Fruit fly (Drosophila melanogaster) whole organism, wandering third instar larva: ENCODE results near the gene Klp10A.

ENCODE experiments used
- Abd-B ChIP-seq: fragments of >200 bp; optimal IDR thresholded peaks from 2 replicates; lab custom pipeline; 2017; ENCODE audit warnings: missing biosample characterization, missing genetic modification characterization
- CG32264 ChIP-seq: fragments of 200-800 bp; sonication (Bioruptor generic); optimal IDR thresholded peaks from 2 replicates; lab custom pipeline; 2016; ENCODE audit warnings: missing biosample characterization, missing genetic modification characterization
- CG9705 ChIP-seq: fragments of 200-800 bp; sonication (Bioruptor generic); optimal IDR thresholded peaks from 2 replicates; lab custom pipeline; 2018; ENCODE audit warnings: missing biosample characterization, mild to moderate bottlenecking, missing genetic modification characterization
- CrebA ChIP-seq: fragments of 200-800 bp; sonication (Bioruptor generic); optimal IDR thresholded peaks from 2 replicates; lab custom pipeline; 2016; ENCODE audit warnings: missing biosample characterization, mild to moderate bottlenecking, missing genetic modification characterization, borderline replicate concordance
- Dfd ChIP-seq: fragments of >200 bp; optimal IDR thresholded peaks from 2 replicates; lab custom pipeline; 2017; ENCODE audit warnings: missing biosample characterization, missing genetic modification characterization
- GATAd ChIP-seq: sonication (Bioruptor generic); optimal IDR thresholded peaks from 2 replicates; lab custom pipeline; 2016; ENCODE audit warnings: missing biosample characterization, missing genetic modification characterization
- HLH106 ChIP-seq: fragments of 200-800 bp; optimal IDR thresholded peaks from 3 replicates; lab custom pipeline; 2019; ENCODE audit warnings: missing biosample characterization, mild to moderate bottlenecking, missing genetic modification characterization, moderate library complexity
- Hnf4 ChIP-seq: fragments of 200-800 bp; sonication (Bioruptor generic); optimal IDR thresholded peaks from 2 replicates; lab custom pipeline; 2016; ENCODE audit warnings: missing biosample characterization, mild to moderate bottlenecking, missing genetic modification characterization
- Hr78 ChIP-seq: fragments of >200 bp; optimal IDR thresholded peaks from 2 replicates; lab custom pipeline; 2017; ENCODE audit warnings: missing biosample characterization, missing genetic modification characterization
- Hr83 ChIP-seq: fragments of 200-300 bp; sonication (Bioruptor generic); optimal IDR thresholded peaks from 2 replicates; lab custom pipeline; 2016; ENCODE audit warnings: missing biosample characterization, mild to moderate bottlenecking, missing genetic modification characterization, moderate library complexity; ENCODE audit not compliant: poor library complexity, severe bottlenecking
- Jra ChIP-seq: sonication (Bioruptor generic); optimal IDR thresholded peaks from 2 replicates; lab custom pipeline; 2016; ENCODE audit warnings: missing biosample characterization, missing genetic modification characterization
- Mio ChIP-seq: sonication (Bioruptor generic); optimal IDR thresholded peaks from 2 replicates; lab custom pipeline; 2016; ENCODE audit warnings: missing biosample characterization, missing genetic modification characterization
- Myc ChIP-seq: fragments of >200 bp; optimal IDR thresholded peaks from 2 replicates; lab custom pipeline; 2017
- OdsH ChIP-seq: fragments of 200-800 bp; sonication (Bioruptor generic); optimal IDR thresholded peaks from 2 replicates; lab custom pipeline; 2016; ENCODE audit warnings: missing biosample characterization, mild to moderate bottlenecking, missing genetic modification characterization
- Rel ChIP-seq, 2 experiments: fragments of 200-800 bp; sonication (Bioruptor generic) in 1 of 2; optimal IDR thresholded peaks; 2 replicates in 1 of 2; 3 replicates in 1 of 2; lab custom pipeline; 2016 to 2019; ENCODE audit warnings: mild to moderate bottlenecking in 2 of 2, missing biosample characterization in 2 of 2, missing genetic modification characterization in 2 of 2, moderate library complexity in 1 of 2
- Sp1 ChIP-seq: fragments of 200-800 bp; sonication (Bioruptor generic); optimal IDR thresholded peaks from 3 replicates; lab custom pipeline; 2019; ENCODE audit warnings: missing biosample characterization, mild to moderate bottlenecking, missing genetic modification characterization, moderate library complexity
- Vsx2 ChIP-seq: fragments of 200-300, 225-300 bp; sonication (Bioruptor generic); optimal IDR thresholded peaks from 2 replicates; lab custom pipeline; 2018; ENCODE audit warnings: missing biosample characterization, missing genetic modification characterization; ENCODE audit not compliant: partially characterized antibody
- br ChIP-seq: fragments of 200-800 bp; sonication (Bioruptor generic); optimal IDR thresholded peaks from 2 replicates; lab custom pipeline; 2016; ENCODE audit warnings: missing biosample characterization, missing genetic modification characterization
- brk ChIP-seq: fragments of 200-800 bp; sonication (Bioruptor generic); optimal IDR thresholded peaks from 2 replicates; lab custom pipeline; 2016; ENCODE audit warnings: missing biosample characterization, mild to moderate bottlenecking, missing genetic modification characterization
- dmrt93B ChIP-seq: fragments of 200-800 bp; sonication (Bioruptor generic); optimal IDR thresholded peaks from 2 replicates; lab custom pipeline; 2018; ENCODE audit warnings: missing biosample characterization, mild to moderate bottlenecking, missing genetic modification characterization
- dsf ChIP-seq: sonication (Bioruptor generic); optimal IDR thresholded peaks from 2 replicates; lab custom pipeline; 2016; ENCODE audit warnings: missing biosample characterization, missing genetic modification characterization, borderline replicate concordance
- ey ChIP-seq: fragments of 200-800 bp; sonication (Bioruptor generic); optimal IDR thresholded peaks from 2 replicates; lab custom pipeline; 2016; ENCODE audit warnings: missing biosample characterization, missing genetic modification characterization
- foxo ChIP-seq, 2 experiments: fragments of 200-800 bp; sonication (Bioruptor generic); optimal IDR thresholded peaks; 2 replicates in 1 of 2; 3 replicates in 1 of 2; lab custom pipeline; 2016 to 2017; ENCODE audit warnings: missing biosample characterization in 2 of 2, missing genetic modification characterization in 2 of 2
- fru ChIP-seq: fragments of 200-800 bp; sonication (Bioruptor generic); optimal IDR thresholded peaks from 3 replicates; lab custom pipeline; 2016; ENCODE audit warnings: missing biosample characterization, mild to moderate bottlenecking, missing genetic modification characterization
- h ChIP-seq: fragments of 200-800 bp; sonication (Bioruptor generic); optimal IDR thresholded peaks from 3 replicates; lab custom pipeline; 2016; ENCODE audit warnings: missing biosample characterization, mild to moderate bottlenecking, missing genetic modification characterization
- jim ChIP-seq: fragments of 175-275, 200-325 bp; sonication (Bioruptor generic); optimal IDR thresholded peaks from 2 replicates; lab custom pipeline; 2016; ENCODE audit warnings: missing biosample characterization, mild to moderate bottlenecking, missing genetic modification characterization
- lola ChIP-seq: fragments of >200 bp; optimal IDR thresholded peaks from 2 replicates; lab custom pipeline; 2017; ENCODE audit warnings: missing biosample characterization, missing genetic modification characterization
- pan ChIP-seq: fragments of >200 bp; optimal IDR thresholded peaks from 2 replicates; lab custom pipeline; 2017
- psq ChIP-seq: fragments of 200-800 bp; sonication (Bioruptor generic); optimal IDR thresholded peaks from 3 replicates; lab custom pipeline; 2017; ENCODE audit warnings: missing biosample characterization, mild to moderate bottlenecking, missing genetic modification characterization, moderate library complexity
- rgr ChIP-seq: fragments of 200-800 bp; sonication (Bioruptor generic); optimal IDR thresholded peaks from 3 replicates; lab custom pipeline; 2016; ENCODE audit warnings: missing biosample characterization, mild to moderate bottlenecking, missing genetic modification characterization
- sage ChIP-seq: fragments of 200-800 bp; sonication (Bioruptor generic); optimal IDR thresholded peaks from 2 replicates; lab custom pipeline; 2016; ENCODE audit warnings: missing biosample characterization, mild to moderate bottlenecking, missing genetic modification characterization
- tai ChIP-seq: sonication (Bioruptor generic); optimal IDR thresholded peaks from 2 replicates; lab custom pipeline; 2016; ENCODE audit warnings: missing biosample characterization, missing genetic modification characterization
- usp ChIP-seq: fragments of >200 bp; optimal IDR thresholded peaks from 2 replicates; lab custom pipeline; 2017; ENCODE audit warnings: missing biosample characterization, missing genetic modification characterization
- woc ChIP-seq: sonication (Bioruptor generic); optimal IDR thresholded peaks from 2 replicates; lab custom pipeline; 2016; ENCODE audit warnings: missing biosample characterization, mild to moderate bottlenecking, missing genetic modification characterization

The Klp10A gene

DNA sequence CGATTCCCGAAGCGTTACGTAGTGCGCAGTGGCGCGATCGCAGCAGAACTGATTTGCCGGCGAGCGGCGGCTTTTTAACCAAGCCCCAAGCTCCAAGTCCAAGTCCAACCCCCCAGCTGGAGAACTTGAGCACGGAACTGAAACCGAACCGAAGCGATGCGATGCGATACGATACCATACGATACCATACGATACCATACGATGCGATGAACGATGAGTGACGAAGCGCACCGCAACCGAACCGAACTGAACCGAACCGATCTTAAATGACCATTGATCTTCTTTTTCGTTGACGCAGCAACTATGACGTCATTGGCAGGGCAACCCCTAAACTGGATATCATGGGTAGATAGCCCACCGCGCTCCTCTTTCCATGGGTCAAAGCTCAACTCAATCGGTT is 50.7 kb downstream of the Klp10A start, which contains the start of gene sev:
TSS of gene sev (minus strand) at position 50 of the 400 bp plus-strand sequence.
- no peak for TF ChIP-seq rgr
- no peak for TF ChIP-seq psq (GFP tag; lab: Kevin White, UChicago)
- no peak for TF ChIP-seq foxo (GFP tag; optimal IDR thresholded peaks at IDR 0.05; lab: Kevin White, UChicago)
- no peak for TF ChIP-seq tai (GFP tag; lab: Kevin White, UChicago)
- no peak for TF ChIP-seq brk (GFP tag; lab: Kevin White, UChicago)
- no peak for TF ChIP-seq Hnf4 (GFP tag; lab: Kevin White, UChicago)
- no peak for TF ChIP-seq ey (GFP tag; lab: Kevin White, UChicago)
- no peak for TF ChIP-seq h (GFP tag; lab: Kevin White, UChicago)
- no peak for TF ChIP-seq fru
- TF ChIP-seq Myc (lab: Kevin White, UChicago) = no peak
- no peak for TF ChIP-seq Abd-B (GFP tag; lab: Kevin White, UChicago)
- TF ChIP-seq jim (GFP tag; lab: Kevin White, UChicago) = no peak
- TF ChIP-seq Jra (GFP tag; lab: Kevin White, UChicago) = no peak
- no peak for TF ChIP-seq Rel (GFP tag; optimal IDR thresholded peaks at IDR 0.05; lab: Kevin White, UChicago)
- no peak for TF ChIP-seq Rel (tag; optimal IDR thresholded peaks at IDR 0.05; lab: Kevin White, UChicago)
- no peak for TF ChIP-seq OdsH (GFP tag; lab: Kevin White, UChicago)

DNA sequence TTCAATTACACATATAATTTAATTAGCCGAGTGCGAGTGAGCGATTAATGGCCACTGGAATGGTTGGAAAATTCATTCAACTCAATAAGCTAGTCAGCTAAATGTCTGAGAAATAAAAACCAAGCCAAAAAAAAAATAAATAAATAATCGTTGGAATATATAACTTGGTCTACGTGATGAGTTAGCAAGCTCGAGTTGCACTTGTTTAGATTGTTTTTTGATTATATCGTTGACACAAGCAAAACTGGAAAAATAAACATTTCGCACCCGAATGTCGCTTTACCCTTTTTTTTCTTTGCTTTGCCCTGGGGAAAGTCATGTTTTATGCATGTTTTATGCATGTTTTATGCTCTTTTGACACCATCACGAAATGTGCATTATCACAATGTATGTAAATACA is 53.9 kb downstream of the Klp10A start:
- no peak for TF ChIP-seq tai (GFP tag; lab: Kevin White, UChicago)
- no peak for TF ChIP-seq pan (lab: Kevin White, UChicago)
- TF ChIP-seq Vsx2 (GFP tag; lab: Kevin White, UChicago) = no peak
- no peak for TF ChIP-seq Dfd (GFP tag; lab: Kevin White, UChicago)
- TF ChIP-seq Hnf4 (GFP tag; lab: Kevin White, UChicago) = no peak

DNA sequence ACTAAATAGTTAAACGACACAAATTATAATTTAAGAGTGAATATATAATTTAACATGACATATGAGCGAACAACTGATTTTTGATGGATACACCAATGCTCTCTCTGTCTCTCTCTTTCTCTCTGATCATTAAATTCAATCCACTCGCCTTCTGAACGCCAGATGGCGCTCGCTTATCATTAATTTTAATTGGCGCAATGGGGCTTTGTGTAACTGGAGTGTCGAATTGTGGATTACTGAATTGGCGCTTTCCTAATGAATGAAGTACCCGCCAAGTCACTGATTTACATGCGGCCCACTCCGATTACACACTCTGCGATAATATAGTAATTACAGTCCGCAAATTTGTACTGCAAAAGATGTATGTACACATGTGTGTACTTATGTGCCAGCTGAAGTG is 55.1 kb downstream of the Klp10A start:
- TF ChIP-seq OdsH (GFP tag; lab: Kevin White, UChicago) = no peak
- TF ChIP-seq CrebA (GFP tag; lab: Kevin White, UChicago) = no peak
- TF ChIP-seq Hr78 (GFP tag; lab: Kevin White, UChicago) = no peak
- TF ChIP-seq Hnf4 (GFP tag; lab: Kevin White, UChicago) = no peak
- no peak for TF ChIP-seq psq (GFP tag; lab: Kevin White, UChicago)
- no peak for TF ChIP-seq Mio (GFP tag; lab: Kevin White, UChicago)
- no peak for TF ChIP-seq woc (GFP tag; lab: Kevin White, UChicago)
- no peak for TF ChIP-seq foxo (GFP tag; optimal IDR thresholded peaks at IDR 0.05; lab: Kevin White, UChicago)
- no peak for TF ChIP-seq pan (lab: Kevin White, UChicago)
- TF ChIP-seq ey (GFP tag; lab: Kevin White, UChicago) = no peak
- TF ChIP-seq dmrt93B (GFP tag; lab: Kevin White, UChicago) = no peak
- TF ChIP-seq CG9705 (GFP tag; lab: Kevin White, UChicago) = no peak
- no peak for TF ChIP-seq usp (GFP tag; lab: Kevin White, UChicago)
- no peak for TF ChIP-seq jim (GFP tag; lab: Kevin White, UChicago)
- no peak for TF ChIP-seq lola
- TF ChIP-seq dsf (GFP tag; lab: Kevin White, UChicago) = no peak
- no peak for TF ChIP-seq tai (GFP tag; lab: Kevin White, UChicago)
- TF ChIP-seq Vsx2 (GFP tag; lab: Kevin White, UChicago) = no peak
- no peak for TF ChIP-seq CG32264 (GFP tag; lab: Kevin White, UChicago)

DNA sequence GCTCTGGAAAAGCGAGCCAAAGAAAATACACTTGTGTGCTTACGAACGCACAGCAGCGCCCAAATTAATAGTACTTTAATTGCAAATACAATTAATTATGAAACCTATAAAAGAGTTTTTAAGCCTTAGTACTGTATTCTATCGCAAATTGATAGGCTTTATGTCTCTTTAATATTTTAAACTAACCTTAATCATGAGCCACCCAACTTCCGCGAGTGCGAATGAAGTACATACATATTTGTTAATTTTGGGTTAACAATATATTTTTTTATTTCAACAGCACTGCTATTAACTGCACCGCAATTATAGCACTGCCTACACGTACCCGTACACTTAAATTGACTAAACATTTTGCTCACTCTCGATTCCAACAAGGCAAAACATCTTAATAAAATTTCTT is 55.7 kb downstream of the Klp10A start:
- TF ChIP-seq h (GFP tag; lab: Kevin White, UChicago) = peak; percentile 5
- TF ChIP-seq Hr83 (GFP tag; lab: Kevin White, UChicago) = no peak
- no peak for TF ChIP-seq CG9705 (GFP tag; lab: Kevin White, UChicago)
- no peak for TF ChIP-seq GATAd (GFP tag; lab: Kevin White, UChicago)
- TF ChIP-seq brk (GFP tag; lab: Kevin White, UChicago) = no peak
- no peak for TF ChIP-seq fru
- peak in 1 of 2 experiments; percentile 23 for TF ChIP-seq foxo (GFP tag; optimal IDR thresholded peaks at IDR 0.05; lab: Kevin White, UChicago)
- TF ChIP-seq Sp1 = no peak
- no peak for TF ChIP-seq Myc (lab: Kevin White, UChicago)
- TF ChIP-seq br (GFP tag; lab: Kevin White, UChicago) = no peak
- no peak for TF ChIP-seq sage (GFP tag; lab: Kevin White, UChicago)
- no peak for TF ChIP-seq psq (GFP tag; lab: Kevin White, UChicago)
- TF ChIP-seq tai (GFP tag; lab: Kevin White, UChicago) = no peak
- TF ChIP-seq woc (GFP tag; lab: Kevin White, UChicago) = no peak
- peak; percentile 3 for TF ChIP-seq dmrt93B (GFP tag; lab: Kevin White, UChicago)
- TF ChIP-seq HLH106 (tag; lab: Kevin White, UChicago) = peak; percentile 18
- no peak for TF ChIP-seq ey (GFP tag; lab: Kevin White, UChicago)
